Worm (Caenorhabditis elegans) whole organism, early embryonic: ENCODE data around the gene klp-17.

Source experiments
- F13C5.2 ChIP-seq: sonication (generic microtip); optimal IDR thresholded peaks from 2 replicates; lab custom pipeline; 2017; ENCODE audit warnings: mild to moderate bottlenecking, missing genetic modification characterization, inconsistent platforms, missing compliant biosample characterization
- aly-1 ChIP-seq: sonication (generic microtip); optimal IDR thresholded peaks from 2 replicates; lab custom pipeline; 2016; ENCODE audit warnings: missing genetic modification characterization, missing compliant biosample characterization
- ama-1 ChIP-seq: fragments of 150-350 bp; optimal IDR thresholded peaks from 2 replicates; lab custom pipeline; 2014
- ceh-36 ChIP-seq: sonication (generic microtip); optimal IDR thresholded peaks from 2 replicates; lab custom pipeline; 2016; ENCODE audit warnings: missing genetic modification characterization, inconsistent platforms, missing compliant biosample characterization
- flt-1 ChIP-seq: fragments of 200-800 bp; sonication (Bioruptor generic); IDR thresholded peaks from 2 replicates; pipeline ENCODE4 v1.3.6; 2022; ENCODE audit warnings: missing genetic modification characterization, missing compliant biosample characterization
- hmbx-1 ChIP-seq: sonication (generic microtip); optimal IDR thresholded peaks from 2 replicates; lab custom pipeline; 2016; ENCODE audit warnings: mild to moderate bottlenecking, missing genetic modification characterization, missing compliant biosample characterization
- pes-1 ChIP-seq: fragments of 200-800 bp; sonication (Bioruptor generic); IDR thresholded peaks from 2 replicates; pipeline ENCODE4 v1.3.6; 2022; ENCODE audit warnings: missing genetic modification reagents, missing genetic modification characterization, missing compliant biosample characterization
- sea-1 ChIP-seq: fragments of 200-800 bp; sonication (Bioruptor generic); conservative IDR thresholded peaks from 2 replicates; pipeline ENCODE4 v1.3.6; 2022; ENCODE audit warnings: missing genetic modification characterization, missing compliant biosample characterization
- tbx-11 ChIP-seq: fragments of 200-800 bp; sonication (Bioruptor generic); IDR thresholded peaks from 2 replicates; pipeline ENCODE4 v1.3.6; 2022; ENCODE audit warnings: missing genetic modification characterization, missing compliant biosample characterization

DNA sequence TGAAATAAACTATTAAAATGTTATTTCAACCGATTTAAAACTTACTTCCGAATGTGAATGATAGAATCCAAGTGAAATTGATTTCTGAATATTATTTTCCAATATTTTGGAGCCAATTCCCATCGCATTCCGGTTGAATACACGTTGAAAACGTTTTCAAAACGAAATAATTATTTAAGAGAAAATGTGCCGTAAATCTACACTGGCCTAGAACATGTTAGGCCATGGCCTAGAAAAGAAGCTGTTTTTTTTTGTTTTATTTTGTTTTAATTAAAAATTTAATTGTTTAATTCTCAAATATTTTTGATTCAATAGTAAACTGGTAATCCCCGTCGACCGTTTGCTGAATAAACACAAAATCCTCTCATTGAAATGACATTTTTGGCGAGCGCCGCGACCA, 3.5 kb downstream of the klp-17 start:
- TF ChIP-seq tbx-11 (GFP tag; lab: Robert Waterston, UW) (no peak), hmbx-1 (no peak), ceh-36 (no peak), sea-1 (GFP tag; lab: Robert Waterston, UW) (no peak), aly-1 (tag; lab: Kevin White, UChicago) (no peak), flt-1 (GFP tag; lab: Robert Waterston, UW) (no peak), ama-1 (lab: Kevin White, UChicago) (no peak), F13C5.2 (no peak), pes-1 (GFP tag; lab: Robert Waterston, UW) (no peak)
